Fruit fly (Drosophila melanogaster) whole organism, embryonic: ENCODE results near the gene CG11309.

ENCODE experiments used
- Asciz ChIP-seq: fragments of 200-800 bp; sonication (Bioruptor generic); optimal IDR thresholded peaks from 2 replicates; lab custom pipeline; 2017; ENCODE audit warnings: missing biosample characterization, mild to moderate bottlenecking, missing genetic modification characterization, missing genetic modification reagents
- B-H1 ChIP-seq: fragments of 200-800 bp; sonication (Bioruptor generic); IDR thresholded peaks from 3 replicates; pipeline ENCODE4 v1.3.6; 2022; ENCODE audit warnings: missing biosample characterization, missing genetic modification characterization
- B-H2 ChIP-seq: fragments of 200-800 bp; sonication (Bioruptor generic); optimal IDR thresholded peaks from 2 replicates; lab custom pipeline; 2018; ENCODE audit warnings: missing biosample characterization, mild to moderate bottlenecking, missing genetic modification characterization
- CG10979 ChIP-seq: fragments of 200-800 bp; sonication (Bioruptor generic); optimal IDR thresholded peaks from 2 replicates; lab custom pipeline; 2018; ENCODE audit warnings: missing biosample characterization, mild to moderate bottlenecking, missing genetic modification characterization, moderate library complexity
- CG11456 ChIP-seq: fragments of 200-800 bp; sonication (Bioruptor generic); IDR thresholded peaks from 3 replicates; pipeline ENCODE4 v1.3.6; 2022; ENCODE audit warnings: missing biosample characterization, missing genetic modification characterization
- CG12236 ChIP-seq: fragments of 200-800 bp; sonication (Bioruptor generic); optimal IDR thresholded peaks from 2 replicates; lab custom pipeline; 2016; ENCODE audit warnings: missing biosample characterization, missing genetic modification characterization
- CG13296 ChIP-seq: fragments of 200-800 bp; sonication (Bioruptor generic); optimal IDR thresholded peaks from 3 replicates; lab custom pipeline; 2018; ENCODE audit warnings: missing biosample characterization, mild to moderate bottlenecking, missing genetic modification characterization
- CG13894 ChIP-seq: fragments of 200-800 bp; sonication (Bioruptor generic); optimal IDR thresholded peaks from 3 replicates; lab custom pipeline; 2018; ENCODE audit warnings: missing biosample characterization, mild to moderate bottlenecking, missing genetic modification characterization, moderate library complexity
- CG14014 ChIP-seq: fragments of 200-800 bp; sonication (Bioruptor generic); IDR thresholded peaks from 2 replicates; pipeline ENCODE4 v1.3.6; 2022; ENCODE audit warnings: missing biosample characterization, missing genetic modification characterization
- CG15011 ChIP-seq: fragments of 200-800 bp; sonication (Bioruptor generic); optimal IDR thresholded peaks from 3 replicates; lab custom pipeline; 2018; ENCODE audit warnings: missing biosample characterization, mild to moderate bottlenecking, missing genetic modification characterization
- CG15696 ChIP-seq: fragments of 200-800 bp; sonication (Bioruptor generic); optimal IDR thresholded peaks from 2 replicates; lab custom pipeline; 2019; ENCODE audit warnings: missing biosample characterization, mild to moderate bottlenecking, missing genetic modification characterization, moderate library complexity
- CG18476 ChIP-seq: fragments of 200-800 bp; sonication (Bioruptor generic); optimal IDR thresholded peaks from 2 replicates; lab custom pipeline; 2016; ENCODE audit warnings: missing biosample characterization, mild to moderate bottlenecking, missing genetic modification characterization
- CG18599 ChIP-seq: fragments of 200-800 bp; sonication (Bioruptor generic); optimal IDR thresholded peaks from 3 replicates; lab custom pipeline; 2017; ENCODE audit warnings: missing biosample characterization, missing genetic modification characterization, mild to moderate bottlenecking, moderate library complexity, missing genetic modification reagents
- CG18764 ChIP-seq: fragments of 200-800 bp; sonication (Bioruptor generic); optimal IDR thresholded peaks from 3 replicates; lab custom pipeline; 2016; ENCODE audit warnings: missing biosample characterization, missing genetic modification characterization
- CG30431 ChIP-seq: fragments of 200-800 bp; sonication (Bioruptor generic); optimal IDR thresholded peaks from 2 replicates; lab custom pipeline; 2017; ENCODE audit warnings: missing biosample characterization, missing genetic modification characterization
- CG34224 ChIP-seq: fragments of 200-800 bp; sonication (Bioruptor generic); IDR thresholded peaks from 3 replicates; pipeline ENCODE4 v1.3.6; 2022; ENCODE audit warnings: missing biosample characterization, missing genetic modification characterization; ENCODE audit not compliant: partially characterized antibody
- CG34422 ChIP-seq: fragments of 200-800 bp; sonication (Bioruptor generic); IDR thresholded peaks from 3 replicates; pipeline ENCODE4 v1.3.6; 2022; ENCODE audit warnings: missing biosample characterization, missing genetic modification characterization
- CG3847 ChIP-seq: fragments of 200-800 bp; sonication (Bioruptor generic); IDR thresholded peaks from 2 replicates; pipeline ENCODE4 v1.3.6; 2022; ENCODE audit warnings: missing biosample characterization, missing genetic modification characterization
- CG4424 ChIP-seq: fragments of 200-800 bp; sonication (Bioruptor generic); optimal IDR thresholded peaks from 3 replicates; lab custom pipeline; 2016; ENCODE audit warnings: missing biosample characterization, missing genetic modification characterization
- CG4617 ChIP-seq: fragments of 200-800 bp; sonication (Bioruptor generic); optimal IDR thresholded peaks from 3 replicates; lab custom pipeline; 2016; ENCODE audit warnings: missing biosample characterization, missing genetic modification characterization, borderline replicate concordance
- CG4854 ChIP-seq: fragments of 200-800 bp; sonication (Bioruptor generic); optimal IDR thresholded peaks from 2 replicates; lab custom pipeline; 2016; ENCODE audit warnings: missing biosample characterization, missing genetic modification characterization, inconsistent platforms
- CG8478 ChIP-seq: fragments of >200 bp; optimal IDR thresholded peaks from 2 replicates; lab custom pipeline; 2018
- CG8924 ChIP-seq: fragments of 200-800 bp; optimal IDR thresholded peaks from 3 replicates; lab custom pipeline; 2019; ENCODE audit warnings: missing biosample characterization, mild to moderate bottlenecking, missing genetic modification characterization, moderate library complexity
- CG9215 ChIP-seq: fragments of 200-800 bp; sonication (Bioruptor generic); IDR thresholded peaks from 2 replicates; pipeline ENCODE4 v1.3.6; 2022; ENCODE audit warnings: missing biosample characterization, missing genetic modification characterization
- Chrac-16 ChIP-seq: fragments of 200-800 bp; sonication (Bioruptor generic); optimal IDR thresholded peaks from 3 replicates; lab custom pipeline; 2016; ENCODE audit warnings: missing biosample characterization, missing genetic modification characterization
- D ChIP-seq, 2 experiments: fragments of 200-800 bp in 1 of 2; fragments of >200 bp in 1 of 2; sonication (Bioruptor generic) in 1 of 2; optimal IDR thresholded peaks; 2 replicates in 1 of 2; 3 replicates in 1 of 2; lab custom pipeline; 2017; ENCODE audit warnings: mild to moderate bottlenecking in 1 of 2, missing biosample characterization in 1 of 2, missing genetic modification characterization in 1 of 2, missing genetic modification reagents in 1 of 2
- Elba2 ChIP-seq: fragments of 200-800 bp; sonication (Bioruptor generic); optimal IDR thresholded peaks from 3 replicates; lab custom pipeline; 2016; ENCODE audit warnings: missing biosample characterization, missing genetic modification characterization
- Gug ChIP-seq: fragments of 200-800 bp; sonication (Bioruptor generic); IDR thresholded peaks from 4 replicates; pipeline ENCODE4 v1.3.6; 2022; ENCODE audit warnings: missing biosample characterization, missing genetic modification characterization
- H2.0 ChIP-seq: fragments of 200-800 bp; sonication (Bioruptor generic); IDR thresholded peaks from 2 replicates; pipeline ENCODE4 v1.3.6; 2022; ENCODE audit warnings: missing biosample characterization, missing genetic modification characterization
- HLHmδ ChIP-seq: fragments of 200-800 bp; sonication (Bioruptor generic); optimal IDR thresholded peaks from 2 replicates; lab custom pipeline; 2018; ENCODE audit warnings: missing biosample characterization, mild to moderate bottlenecking, missing genetic modification characterization, moderate library complexity
- Lim3 ChIP-seq: fragments of 200-800 bp; sonication (Bioruptor generic); IDR thresholded peaks from 2 replicates; pipeline ENCODE4 v1.3.6; 2022; ENCODE audit warnings: missing biosample characterization, missing genetic modification characterization
- Myb ChIP-seq: fragments of 200-800 bp; sonication (Bioruptor generic); optimal IDR thresholded peaks from 2 replicates; lab custom pipeline; 2016; ENCODE audit warnings: missing biosample characterization, missing genetic modification characterization
- caup ChIP-seq: fragments of 200-800 bp; sonication (Bioruptor generic); optimal IDR thresholded peaks from 3 replicates; lab custom pipeline; 2017; ENCODE audit warnings: missing biosample characterization, mild to moderate bottlenecking, missing genetic modification characterization, moderate library complexity; ENCODE audit not compliant: severe bottlenecking
- chinmo ChIP-seq: fragments of 200-800 bp; sonication (Bioruptor generic); IDR thresholded peaks from 4 replicates; pipeline ENCODE4 v1.3.6; 2022; ENCODE audit warnings: missing biosample characterization, missing genetic modification characterization; ENCODE audit not compliant: partially characterized antibody
- chn ChIP-seq: fragments of 200-800 bp; sonication (Bioruptor generic); optimal IDR thresholded peaks from 2 replicates; lab custom pipeline; 2016; ENCODE audit warnings: missing biosample characterization, missing genetic modification characterization
- exex ChIP-seq: fragments of 200-800 bp; sonication (Bioruptor generic); optimal IDR thresholded peaks from 4 replicates; lab custom pipeline; 2018; ENCODE audit warnings: missing biosample characterization, mild to moderate bottlenecking, missing genetic modification characterization, moderate library complexity
- her ChIP-seq: fragments of 200-800 bp; sonication (Bioruptor generic); optimal IDR thresholded peaks from 2 replicates; lab custom pipeline; 2016; ENCODE audit warnings: missing biosample characterization, missing genetic modification characterization
- ken ChIP-seq: fragments of 200-800 bp; sonication (Bioruptor generic); IDR thresholded peaks from 3 replicates; pipeline ENCODE4 v1.3.6; 2022; ENCODE audit warnings: missing biosample characterization, missing genetic modification characterization
- kni ChIP-seq: fragments of 200-800 bp; sonication (Bioruptor generic); optimal IDR thresholded peaks from 3 replicates; lab custom pipeline; 2017; ENCODE audit warnings: mild to moderate bottlenecking, missing biosample characterization, missing genetic modification reagents, missing genetic modification characterization
- mirr ChIP-seq: fragments of 200-800 bp; sonication (Bioruptor generic); optimal IDR thresholded peaks from 3 replicates; lab custom pipeline; 2018; ENCODE audit warnings: missing biosample characterization, mild to moderate bottlenecking, missing genetic modification characterization
- mld ChIP-seq: fragments of 200-800 bp; sonication (Bioruptor generic); IDR thresholded peaks from 3 replicates; pipeline ENCODE4 v1.3.6; 2022; ENCODE audit warnings: missing biosample characterization, missing genetic modification characterization; ENCODE audit not compliant: partially characterized antibody
- oc ChIP-seq: fragments of 200-800 bp; sonication (Bioruptor generic); optimal IDR thresholded peaks from 2 replicates; lab custom pipeline; 2018; ENCODE audit warnings: missing biosample characterization, mild to moderate bottlenecking, missing genetic modification characterization, moderate library complexity
- odd ChIP-seq: fragments of 200-800 bp; sonication (Bioruptor generic); optimal IDR thresholded peaks from 2 replicates; lab custom pipeline; 2017; ENCODE audit warnings: missing biosample characterization, mild to moderate bottlenecking, missing genetic modification characterization
- org-1 ChIP-seq: fragments of 200-800 bp; sonication (Bioruptor generic); optimal IDR thresholded peaks from 2 replicates; lab custom pipeline; 2017; ENCODE audit warnings: missing biosample characterization, missing genetic modification characterization
- repo ChIP-seq: fragments of 200-800 bp; sonication (Bioruptor generic); optimal IDR thresholded peaks from 2 replicates; lab custom pipeline; 2016; ENCODE audit warnings: missing biosample characterization, missing genetic modification characterization
- sim ChIP-seq: fragments of 200-800 bp; sonication (Bioruptor generic); IDR thresholded peaks from 2 replicates; pipeline ENCODE4 v1.3.6; 2022; ENCODE audit warnings: missing biosample characterization, missing genetic modification characterization
- slp2 ChIP-seq: fragments of 200-800 bp; sonication (Bioruptor generic); optimal IDR thresholded peaks from 2 replicates; lab custom pipeline; 2016; ENCODE audit warnings: missing biosample characterization, missing genetic modification characterization
- tin ChIP-seq: fragments of 200-800 bp; sonication (Bioruptor generic); optimal IDR thresholded peaks from 3 replicates; lab custom pipeline; 2016; ENCODE audit warnings: missing biosample characterization, missing genetic modification characterization
- tio ChIP-seq: fragments of 200-800 bp; sonication (Bioruptor generic); optimal IDR thresholded peaks from 2 replicates; lab custom pipeline; 2017; ENCODE audit warnings: missing biosample characterization, missing genetic modification characterization, inconsistent platforms
- twi ChIP-seq: fragments of 200-800 bp; optimal IDR thresholded peaks from 2 replicates; lab custom pipeline; 2019; ENCODE audit warnings: missing biosample characterization, mild to moderate bottlenecking, missing genetic modification characterization, moderate library complexity

Gene CG11309

dm6 chr3L:21253761-21254523, 50.5 kb downstream of the CG11309 start (continued):
- TF ChIP-seq H2.0 (GFP tag; lab: Robert Waterston, UW): no peak
- TF ChIP-seq CG30431 (GFP tag; lab: Kevin White, UChicago): no peak
- no peak for TF ChIP-seq CG8478 (lab: Kevin White, UChicago)
- no peak for TF ChIP-seq oc (tag; lab: Kevin White, UChicago)
- no peak for TF ChIP-seq exex
- TF ChIP-seq CG4424: peak; percentile 60
- TF ChIP-seq Elba2 (GFP tag; lab: Kevin White, UChicago): no peak
- no peak for TF ChIP-seq CG18764 (GFP tag; lab: Kevin White, UChicago)
- TF ChIP-seq Myb (GFP tag; lab: Kevin White, UChicago): no peak
- no peak for TF ChIP-seq HLHmδ
- no peak for TF ChIP-seq CG18476 (GFP tag; lab: Kevin White, UChicago)
- TF ChIP-seq CG9215 (GFP tag; lab: Robert Waterston, UW): no peak
- TF ChIP-seq CG12236: no peak
- TF ChIP-seq org-1 (GFP tag; lab: Kevin White, UChicago): no peak
- no peak for TF ChIP-seq slp2 (GFP tag; lab: Kevin White, UChicago)
- peak; percentile 35 for TF ChIP-seq tin (GFP tag; lab: Kevin White, UChicago)
- TF ChIP-seq CG34422 (GFP tag; lab: Robert Waterston, UW): peak; percentile 15; the same call in 1 of the 3 replicates
- no peak for TF ChIP-seq sim
- no peak for TF ChIP-seq CG15696 (tag; lab: Kevin White, UChicago)
- TF ChIP-seq Gug: no peak
- no peak for TF ChIP-seq CG11456
- no peak for TF ChIP-seq her
- TF ChIP-seq CG18599: no peak
- no peak for TF ChIP-seq twi (tag; lab: Kevin White, UChicago)
- TF ChIP-seq mld (GFP tag; lab: Robert Waterston, UW): no peak
- no peak for TF ChIP-seq CG13894 (tag; lab: Kevin White, UChicago)
- TF ChIP-seq mirr (GFP tag; lab: Kevin White, UChicago): no peak
- no peak for TF ChIP-seq CG14014 (GFP tag; lab: Robert Waterston, UW)
- no peak for TF ChIP-seq kni (GFP tag; lab: Kevin White, UChicago)
- TF ChIP-seq chn (GFP tag; lab: Kevin White, UChicago): no peak
- no peak for TF ChIP-seq B-H2 (GFP tag; lab: Kevin White, UChicago)
- no peak for TF ChIP-seq B-H1 (GFP tag; lab: Robert Waterston, UW)
- no peak for TF ChIP-seq ken (GFP tag; lab: Robert Waterston, UW)
- TF ChIP-seq CG10979 (tag; lab: Kevin White, UChicago): peak; percentile 73
- peak; percentile 24 for TF ChIP-seq Chrac-16 (GFP tag; lab: Kevin White, UChicago)
- peak; percentile 39 for TF ChIP-seq CG8924 (tag; lab: Kevin White, UChicago)
- 0 out of 4 replicates have a peak, but pooled peaks have one; percentile 44 for TF ChIP-seq chinmo
- no peak for TF ChIP-seq caup
- TF ChIP-seq D (optimal IDR thresholded peaks at IDR 0.05; lab: Kevin White, UChicago): no peak
- no peak for TF ChIP-seq D (GFP tag; optimal IDR thresholded peaks at IDR 0.05; lab: Kevin White, UChicago)
- TF ChIP-seq CG34224 (GFP tag; lab: Robert Waterston, UW): no peak
- no peak for TF ChIP-seq CG15011
- TF ChIP-seq repo (GFP tag; lab: Kevin White, UChicago): no peak
- TF ChIP-seq CG4617: no peak
- peak; percentile 9 for TF ChIP-seq tio
- TF ChIP-seq odd (GFP tag; lab: Kevin White, UChicago): no peak
- peak; percentile 35 for TF ChIP-seq Asciz (GFP tag; lab: Kevin White, UChicago)
- no peak for TF ChIP-seq CG13296 (GFP tag; lab: Kevin White, UChicago)
- no peak for TF ChIP-seq Lim3 (GFP tag; lab: Robert Waterston, UW)
- TF ChIP-seq CG4854 (GFP tag; lab: Kevin White, UChicago): no peak
- TF ChIP-seq CG3847 (GFP tag; lab: Robert Waterston, UW): no peak
